Fruit fly (Drosophila melanogaster) whole organism, embryonic: ENCODE results near the gene CG15414.

Experiments
- CG1024 ChIP-seq: fragments of 200-800 bp; sonication (Bioruptor generic); IDR thresholded peaks from 2 replicates; pipeline ENCODE4 v1.3.6; 2022; ENCODE audit warnings: missing biosample characterization, missing genetic modification characterization
- CG10565 ChIP-seq: fragments of 200-800 bp; sonication (Bioruptor generic); optimal IDR thresholded peaks from 3 replicates; lab custom pipeline; 2016; ENCODE audit warnings: missing biosample characterization, mild to moderate bottlenecking, missing genetic modification characterization
- CG10654 ChIP-seq: fragments of 200-800 bp; sonication (Bioruptor generic); optimal IDR thresholded peaks from 2 replicates; lab custom pipeline; 2016; ENCODE audit warnings: missing biosample characterization, missing genetic modification characterization
- CG11093 ChIP-seq: fragments of 200-800 bp; sonication (Bioruptor generic); IDR thresholded peaks from 3 replicates; pipeline ENCODE4 v1.3.6; 2022; ENCODE audit warnings: missing biosample characterization, missing genetic modification characterization
- CG11398 ChIP-seq: fragments of 200-800 bp; sonication (Bioruptor generic); optimal IDR thresholded peaks from 2 replicates; lab custom pipeline; 2016; ENCODE audit warnings: missing biosample characterization, missing genetic modification characterization
- CG12219 ChIP-seq: fragments of 200-800 bp; sonication (Bioruptor generic); optimal IDR thresholded peaks from 3 replicates; lab custom pipeline; 2018; ENCODE audit warnings: missing biosample characterization, mild to moderate bottlenecking, missing genetic modification characterization
- CG1233 ChIP-seq: fragments of 200-800 bp; sonication (Bioruptor generic); optimal IDR thresholded peaks from 4 replicates; lab custom pipeline; 2018; ENCODE audit warnings: missing biosample characterization, mild to moderate bottlenecking, missing genetic modification characterization
- CG13624 ChIP-seq: fragments of 200-800 bp; sonication (Bioruptor generic); optimal IDR thresholded peaks from 2 replicates; lab custom pipeline; 2016; ENCODE audit warnings: missing biosample characterization, missing genetic modification characterization
- CG15479 ChIP-seq: fragments of 200-800 bp; sonication (Bioruptor generic); optimal IDR thresholded peaks from 3 replicates; lab custom pipeline; 2019; ENCODE audit warnings: missing biosample characterization, mild to moderate bottlenecking, missing genetic modification characterization, moderate library complexity
- CG17328 ChIP-seq: fragments of 200-800 bp; sonication (Bioruptor generic); IDR thresholded peaks from 2 replicates; pipeline ENCODE4 v1.3.6; 2022; ENCODE audit warnings: missing biosample characterization, missing genetic modification characterization
- CG2120 ChIP-seq: fragments of 200-800 bp; sonication (Bioruptor generic); optimal IDR thresholded peaks from 3 replicates; lab custom pipeline; 2016; ENCODE audit warnings: missing biosample characterization, missing genetic modification characterization
- CG2875 ChIP-seq: fragments of 200-800 bp; sonication (Bioruptor generic); optimal IDR thresholded peaks from 2 replicates; lab custom pipeline; 2017; ENCODE audit warnings: missing biosample characterization, mild to moderate bottlenecking, missing genetic modification characterization, missing genetic modification reagents
- CG34376 ChIP-seq: fragments of 200-800 bp; sonication (Bioruptor generic); optimal IDR thresholded peaks from 2 replicates; lab custom pipeline; 2018; ENCODE audit warnings: missing biosample characterization, mild to moderate bottlenecking, missing genetic modification characterization
- CG42726 ChIP-seq: fragments of 200-800 bp; sonication (Bioruptor generic); IDR thresholded peaks from 2 replicates; pipeline ENCODE4 v1.3.6; 2022; ENCODE audit warnings: missing biosample characterization, missing genetic modification characterization; ENCODE audit not compliant: partially characterized antibody
- CG4404 ChIP-seq: fragments of 200-800 bp; sonication (Bioruptor generic); IDR thresholded peaks from 2 replicates; pipeline ENCODE4 v1.3.6; 2022; ENCODE audit warnings: missing biosample characterization, missing genetic modification characterization
- CG4617 ChIP-seq: fragments of 200-800 bp; sonication (Bioruptor generic); optimal IDR thresholded peaks from 3 replicates; lab custom pipeline; 2016; ENCODE audit warnings: missing biosample characterization, missing genetic modification characterization, borderline replicate concordance
- CG7372 ChIP-seq: fragments of 200-800 bp; sonication (Bioruptor generic); IDR thresholded peaks from 2 replicates; pipeline ENCODE4 v1.3.6; 2022; ENCODE audit warnings: missing biosample characterization, missing genetic modification characterization
- CG7928 ChIP-seq: fragments of 200-800 bp; sonication (Bioruptor generic); optimal IDR thresholded peaks from 2 replicates; lab custom pipeline; 2017; ENCODE audit warnings: missing biosample characterization, mild to moderate bottlenecking, missing genetic modification characterization
- CG7987 ChIP-seq: fragments of 200-800 bp; sonication (Bioruptor generic); optimal IDR thresholded peaks from 2 replicates; lab custom pipeline; 2018; ENCODE audit warnings: missing biosample characterization, mild to moderate bottlenecking, missing genetic modification characterization, moderate library complexity
- CTCF ChIP-seq: fragments of 200-800 bp; sonication (Bioruptor generic); optimal IDR thresholded peaks from 2 replicates; lab custom pipeline; 2017; ENCODE audit warnings: missing biosample characterization, mild to moderate bottlenecking, missing genetic modification characterization, moderate library complexity
- D19B ChIP-seq: fragments of 200-800 bp; sonication (Bioruptor generic); optimal IDR thresholded peaks from 2 replicates; lab custom pipeline; 2017; ENCODE audit warnings: missing biosample characterization, mild to moderate bottlenecking, missing genetic modification characterization
- Dbx ChIP-seq: fragments of 200-800 bp; sonication (Bioruptor generic); IDR thresholded peaks from 3 replicates; pipeline ENCODE4 v1.3.6; 2022; ENCODE audit warnings: missing biosample characterization, missing genetic modification characterization
- Dip2 ChIP-seq: fragments of 200-800 bp; sonication (Bioruptor generic); IDR thresholded peaks from 2 replicates; pipeline ENCODE4 v1.3.6; 2022; ENCODE audit warnings: missing biosample characterization, missing genetic modification characterization
- E2f2 ChIP-seq: fragments of 200-800 bp; sonication (Bioruptor generic); IDR thresholded peaks from 2 replicates; pipeline ENCODE4 v1.3.6; 2022; ENCODE audit warnings: missing biosample characterization, missing genetic modification characterization
- Elba2 ChIP-seq: fragments of 200-800 bp; sonication (Bioruptor generic); optimal IDR thresholded peaks from 3 replicates; lab custom pipeline; 2016; ENCODE audit warnings: missing biosample characterization, missing genetic modification characterization
- HmgD ChIP-seq: fragments of 200-800 bp; sonication (Bioruptor generic); optimal IDR thresholded peaks from 3 replicates; lab custom pipeline; 2016; ENCODE audit warnings: missing biosample characterization, missing genetic modification characterization
- Hmx ChIP-seq: fragments of 200-800 bp; sonication (Bioruptor generic); optimal IDR thresholded peaks from 2 replicates; lab custom pipeline; 2016; ENCODE audit warnings: missing biosample characterization, missing genetic modification characterization
- Hr39 ChIP-seq: fragments of >200 bp; optimal IDR thresholded peaks from 2 replicates; lab custom pipeline; 2017
- MTF-1 ChIP-seq: fragments of 200-800 bp; sonication (Bioruptor generic); optimal IDR thresholded peaks from 2 replicates; lab custom pipeline; 2018; ENCODE audit warnings: missing biosample characterization, mild to moderate bottlenecking, missing genetic modification characterization, borderline replicate concordance
- Scr ChIP-seq: fragments of 200-800 bp; sonication (Bioruptor generic); IDR thresholded peaks from 2 replicates; pipeline ENCODE4 v1.3.6; 2022; ENCODE audit warnings: missing biosample characterization, missing genetic modification characterization; ENCODE audit not compliant: partially characterized antibody
- Sry-β ChIP-seq: fragments of 200-800 bp; sonication (Bioruptor generic); optimal IDR thresholded peaks from 2 replicates; lab custom pipeline; 2018; ENCODE audit warnings: missing biosample characterization, mild to moderate bottlenecking, missing genetic modification characterization, moderate library complexity
- TFAM ChIP-seq: fragments of 200-800 bp; sonication (Bioruptor generic); optimal IDR thresholded peaks from 2 replicates; lab custom pipeline; 2017; ENCODE audit warnings: missing biosample characterization, missing genetic modification characterization, inconsistent platforms
- ara ChIP-seq: fragments of 200-800 bp; sonication (Bioruptor generic); IDR thresholded peaks from 2 replicates; pipeline ENCODE4 v1.3.6; 2022; ENCODE audit warnings: missing biosample characterization, missing genetic modification characterization
- bigmax ChIP-seq: fragments of 200-800 bp; sonication (Bioruptor generic); optimal IDR thresholded peaks from 2 replicates; lab custom pipeline; 2018; ENCODE audit warnings: missing biosample characterization, mild to moderate bottlenecking, missing genetic modification characterization
- bowl ChIP-seq: fragments of 200-800 bp; sonication (Bioruptor generic); IDR thresholded peaks from 2 replicates; pipeline ENCODE4 v1.3.6; 2022; ENCODE audit warnings: missing biosample characterization, missing genetic modification characterization
- btn ChIP-seq: fragments of 200-800 bp; sonication (Bioruptor generic); optimal IDR thresholded peaks from 2 replicates; lab custom pipeline; 2016; ENCODE audit warnings: missing biosample characterization, missing genetic modification characterization
- cg ChIP-seq: fragments of 200-800 bp; sonication (Bioruptor generic); optimal IDR thresholded peaks from 3 replicates; lab custom pipeline; 2019; ENCODE audit warnings: missing biosample characterization, mild to moderate bottlenecking, missing genetic modification characterization, moderate library complexity
- ci ChIP-seq: fragments of 200-800 bp; sonication (Bioruptor generic); IDR thresholded peaks from 3 replicates; pipeline ENCODE4 v1.3.6; 2022; ENCODE audit warnings: missing biosample characterization, missing genetic modification characterization
- hkb ChIP-seq, 2 experiments: fragments of 200-800 bp in 1 of 2; fragments of >200 bp in 1 of 2; sonication (Bioruptor generic) in 1 of 2; IDR thresholded peaks in 1 of 2; optimal IDR thresholded peaks in 1 of 2; 2 replicates each; pipeline versions ENCODE4 v1.3.6 to Lab custom; 2017 to 2022; ENCODE audit warnings: missing biosample characterization in 1 of 2, missing genetic modification characterization in 1 of 2
- lbe ChIP-seq: fragments of 200-800 bp; sonication (Bioruptor generic); optimal IDR thresholded peaks from 2 replicates; lab custom pipeline; 2016; ENCODE audit warnings: missing biosample characterization, mild to moderate bottlenecking, missing genetic modification characterization
- lmd ChIP-seq: fragments of 200-800 bp; sonication (Bioruptor generic); IDR thresholded peaks from 2 replicates; pipeline ENCODE4 v1.3.6; 2022; ENCODE audit warnings: missing biosample characterization, missing genetic modification characterization
- lola ChIP-seq, 3 experiments: fragments of >200 bp in 2 of 3; fragments of 200-800 bp in 1 of 3; sonication (Bioruptor generic) in 1 of 3; optimal IDR thresholded peaks; 2 replicates each; lab custom pipeline; 2017 to 2019; ENCODE audit warnings: missing biosample characterization in 3 of 3, missing genetic modification characterization in 3 of 3, mild to moderate bottlenecking in 1 of 3, moderate library complexity in 1 of 3
- luna ChIP-seq: fragments of 200-800 bp; sonication (Bioruptor generic); optimal IDR thresholded peaks from 2 replicates; lab custom pipeline; 2016; ENCODE audit warnings: missing biosample characterization, missing genetic modification characterization
- mam ChIP-seq: fragments of 200-800 bp; sonication (Bioruptor generic); optimal IDR thresholded peaks from 3 replicates; lab custom pipeline; 2016; ENCODE audit warnings: missing biosample characterization, missing genetic modification characterization
- org-1 ChIP-seq: fragments of 200-800 bp; sonication (Bioruptor generic); optimal IDR thresholded peaks from 2 replicates; lab custom pipeline; 2017; ENCODE audit warnings: missing biosample characterization, missing genetic modification characterization
- pzg ChIP-seq: fragments of 200-800 bp; sonication (Bioruptor generic); optimal IDR thresholded peaks from 3 replicates; lab custom pipeline; 2018; ENCODE audit warnings: missing biosample characterization, mild to moderate bottlenecking, missing genetic modification characterization, moderate library complexity
- scrt ChIP-seq: fragments of 200-800 bp; sonication (Bioruptor generic); optimal IDR thresholded peaks from 2 replicates; lab custom pipeline; 2018; ENCODE audit warnings: missing biosample characterization, mild to moderate bottlenecking, missing genetic modification characterization, moderate library complexity
- slou ChIP-seq: fragments of 200-800 bp; sonication (Bioruptor generic); optimal IDR thresholded peaks from 3 replicates; lab custom pipeline; 2016; ENCODE audit warnings: missing biosample characterization, missing genetic modification characterization
- unc-4 ChIP-seq: fragments of 200-800 bp; sonication (Bioruptor generic); IDR thresholded peaks from 2 replicates; pipeline ENCODE4 v1.3.6; 2022; ENCODE audit warnings: missing biosample characterization, missing genetic modification characterization; ENCODE audit not compliant: partially characterized antibody

CG15414 gene

dm6 chr2L:3478034-3478880, 12.6 kb downstream of the CG15414 start, which contains the start of gene Thor (continued):
- TF ChIP-seq lola (GFP tag; optimal IDR thresholded peaks at IDR 0.05; lab: Kevin White, UChicago), result no peak
- TF ChIP-seq bigmax, result peak; percentile 44
- peak; percentile 14 for TF ChIP-seq slou
- TF ChIP-seq Elba2 (GFP tag; lab: Kevin White, UChicago), result no peak
- TF ChIP-seq lbe (GFP tag; lab: Kevin White, UChicago), result peak; percentile 75
- TF ChIP-seq CG11093, result no peak; the same call in 2 of the 3 replicates
- TF ChIP-seq Hr39 (lab: Kevin White, UChicago), result no peak
- peak; percentile 29 for TF ChIP-seq CTCF (GFP tag; lab: Kevin White, UChicago)
- TF ChIP-seq luna (GFP tag; lab: Kevin White, UChicago), result peak; percentile 35
- no peak for TF ChIP-seq hkb (optimal IDR thresholded peaks at IDR 0.05; lab: Kevin White, UChicago)
- TF ChIP-seq hkb (GFP tag; IDR thresholded peaks at IDR 0.05; lab: Robert Waterston, UW), result peak; percentile 71
- no peak for TF ChIP-seq CG4404 (GFP tag; lab: Robert Waterston, UW)
- peak; percentile 63 for TF ChIP-seq CG2120 (GFP tag; lab: Kevin White, UChicago)
- peak; percentile 76 for TF ChIP-seq btn (GFP tag; lab: Kevin White, UChicago)
- TF ChIP-seq HmgD, result peak; percentile 82
- TF ChIP-seq E2f2 (GFP tag; lab: Robert Waterston, UW), result no peak
- TF ChIP-seq ara (GFP tag; lab: Robert Waterston, UW), result peak; percentile 86
- TF ChIP-seq CG12219, result peak; percentile 34
- peak; percentile 75 for TF ChIP-seq CG17328
- peak; percentile 84 for TF ChIP-seq Dbx (GFP tag; lab: Robert Waterston, UW)
- peak; percentile 80 for TF ChIP-seq CG11398 (GFP tag; lab: Kevin White, UChicago)
- TF ChIP-seq CG1233 (GFP tag; lab: Kevin White, UChicago), result peak; percentile 70
- TF ChIP-seq mam (GFP tag; lab: Kevin White, UChicago), result peak; percentile 42
- peak; percentile 91 for TF ChIP-seq CG42726
- TF ChIP-seq scrt (GFP tag; lab: Kevin White, UChicago), result peak; percentile 48
- TF ChIP-seq CG10654, result peak; percentile 32
- peak; percentile 33; the same call in 1 of the 2 replicates for TF ChIP-seq lmd
- no peak for TF ChIP-seq CG15479 (GFP tag; lab: Kevin White, UChicago)
- 0 out of 2 replicates have a peak, but pooled peaks have one; percentile 36 for TF ChIP-seq Scr (GFP tag; lab: Robert Waterston, UW)
- peak; percentile 66 for TF ChIP-seq CG2875
- no peak for TF ChIP-seq Sry-β (GFP tag; lab: Kevin White, UChicago)
- TF ChIP-seq pzg (GFP tag; lab: Kevin White, UChicago), result peak; percentile 12
- TF ChIP-seq org-1 (GFP tag; lab: Kevin White, UChicago), result peak; percentile 70
- no peak for TF ChIP-seq D19B
- peak; percentile 37 for TF ChIP-seq CG4617 (GFP tag; lab: Kevin White, UChicago)
- peak; percentile 93 for TF ChIP-seq CG34376
- peak; percentile 96 for TF ChIP-seq CG13624 (GFP tag; lab: Kevin White, UChicago)
- no peak for TF ChIP-seq Dip2 (GFP tag; lab: Robert Waterston, UW)
- no peak for TF ChIP-seq CG7928 (GFP tag; lab: Kevin White, UChicago)
- peak; percentile 39; the same call in 1 of the 2 replicates for TF ChIP-seq unc-4 (GFP tag; lab: Robert Waterston, UW)
- TF ChIP-seq ci, result peak; percentile 93
- peak; percentile 17 for TF ChIP-seq CG10565 (GFP tag; lab: Kevin White, UChicago)
- TF ChIP-seq cg (GFP tag; lab: Kevin White, UChicago), result peak; percentile 19
- TF ChIP-seq CG7987 (GFP tag; lab: Kevin White, UChicago), result peak; percentile 80
- TF ChIP-seq TFAM (GFP tag; lab: Kevin White, UChicago), result no peak
- TF ChIP-seq Hmx, result no peak
- peak; percentile 13; the same call in 1 of the 2 replicates for TF ChIP-seq CG7372
- TF ChIP-seq MTF-1 (GFP tag; lab: Kevin White, UChicago), result peak; percentile 86
- peak; percentile 76 for TF ChIP-seq CG1024 (GFP tag; lab: Robert Waterston, UW)
- TF ChIP-seq bowl (GFP tag; lab: Robert Waterston, UW), result peak; percentile 74
